Worm (Caenorhabditis elegans) whole organism, late embryonic: Measurements from ENCODE around the gene F16G10.13.

Source experiments
- F13H6.1 ChIP-seq: sonication (generic microtip); optimal IDR thresholded peaks from 2 replicates; lab custom pipeline; 2016; ENCODE audit warnings: missing genetic modification characterization, missing compliant biosample characterization
- K09A11.1 ChIP-seq: sonication (generic microtip); optimal IDR thresholded peaks from 2 replicates; lab custom pipeline; 2017; ENCODE audit warnings: antibody characterized with exemption, mild to moderate bottlenecking, missing genetic modification characterization, missing compliant biosample characterization; ENCODE audit not compliant: insufficient read depth
- Y22D7AL.16 ChIP-seq: sonication (generic microtip); optimal IDR thresholded peaks from 2 replicates; lab custom pipeline; 2016; ENCODE audit warnings: missing genetic modification characterization, missing compliant biosample characterization
- ahr-1 ChIP-seq: sonication (generic microtip); optimal IDR thresholded peaks from 2 replicates; lab custom pipeline; 2016; ENCODE audit warnings: missing genetic modification characterization, missing compliant biosample characterization
- ama-1 ChIP-seq: fragments of 150-350 bp; optimal IDR thresholded peaks from 2 replicates; lab custom pipeline; 2014
- ceh-14 ChIP-seq: sonication (generic microtip); optimal IDR thresholded peaks from 2 replicates; lab custom pipeline; 2016; ENCODE audit warnings: missing genotype, missing genetic modification characterization, missing compliant biosample characterization
- ceh-18 ChIP-seq: sonication (generic microtip); optimal IDR thresholded peaks from 2 replicates; lab custom pipeline; 2016; ENCODE audit warnings: missing genetic modification characterization, missing compliant biosample characterization
- ceh-19 ChIP-seq: fragments of 200-800 bp; sonication (Bioruptor generic); optimal IDR thresholded peaks from 2 replicates; lab custom pipeline; 2018; ENCODE audit warnings: mild to moderate bottlenecking, missing genetic modification characterization, missing compliant biosample characterization
- ceh-2 ChIP-seq: sonication (generic microtip); optimal IDR thresholded peaks from 2 replicates; lab custom pipeline; 2016; ENCODE audit warnings: missing genotype, missing genetic modification characterization, missing compliant biosample characterization
- ceh-30 ChIP-seq: fragments of 150-350 bp; optimal IDR thresholded peaks from 2 replicates; lab custom pipeline; 2014; ENCODE audit warnings: missing biosample characterization, missing genetic modification characterization
- ceh-31 ChIP-seq: sonication (generic microtip); optimal IDR thresholded peaks from 2 replicates; lab custom pipeline; 2016; ENCODE audit warnings: missing genetic modification characterization, missing compliant biosample characterization
- ceh-34 ChIP-seq: sonication (generic microtip); optimal IDR thresholded peaks from 2 replicates; lab custom pipeline; 2016; ENCODE audit warnings: mild to moderate bottlenecking, missing genetic modification characterization, missing compliant biosample characterization
- ceh-45 ChIP-seq: fragments of 200-800 bp; sonication (Bioruptor generic); IDR thresholded peaks from 2 replicates; pipeline ENCODE4 v1.3.6; 2022; ENCODE audit warnings: missing genetic modification reagents, missing genetic modification characterization, missing compliant biosample characterization
- ceh-48 ChIP-seq: sonication (generic microtip); optimal IDR thresholded peaks from 2 replicates; lab custom pipeline; 2016; ENCODE audit warnings: missing genetic modification characterization, inconsistent platforms, missing compliant biosample characterization
- ceh-6 ChIP-seq: fragments of 200-800 bp; sonication (Bioruptor generic); optimal IDR thresholded peaks from 2 replicates; lab custom pipeline; 2018; ENCODE audit warnings: mild to moderate bottlenecking, missing genetic modification characterization, missing compliant biosample characterization
- ceh-9 ChIP-seq: sonication (generic microtip); optimal IDR thresholded peaks from 2 replicates; lab custom pipeline; 2016; ENCODE audit warnings: mild to moderate bottlenecking, missing genetic modification characterization, inconsistent platforms, missing compliant biosample characterization
- che-1 ChIP-seq: sonication (generic microtip); optimal IDR thresholded peaks from 2 replicates; lab custom pipeline; 2016; ENCODE audit warnings: mild to moderate bottlenecking, missing genetic modification characterization, missing compliant biosample characterization
- dmd-4 ChIP-seq: sonication (generic microtip); optimal IDR thresholded peaks from 2 replicates; lab custom pipeline; 2016; ENCODE audit warnings: borderline replicate concordance, missing genetic modification characterization, missing compliant biosample characterization
- dve-1 ChIP-seq: sonication (generic microtip); optimal IDR thresholded peaks from 2 replicates; lab custom pipeline; 2017; ENCODE audit warnings: antibody characterized with exemption, mild to moderate bottlenecking, missing genetic modification characterization, missing compliant biosample characterization
- elt-2 ChIP-seq: sonication (generic microtip); optimal IDR thresholded peaks from 2 replicates; lab custom pipeline; 2016; ENCODE audit warnings: missing genetic modification reagents, missing genetic modification characterization, missing compliant biosample characterization
- elt-4 ChIP-seq: sonication (generic microtip); optimal IDR thresholded peaks from 2 replicates; lab custom pipeline; 2016; ENCODE audit warnings: missing genetic modification characterization, missing compliant biosample characterization
- ets-4 ChIP-seq: sonication (generic microtip); optimal IDR thresholded peaks from 2 replicates; lab custom pipeline; 2016; ENCODE audit warnings: missing genetic modification characterization, missing compliant biosample characterization
- eyg-1 ChIP-seq: sonication (generic microtip); optimal IDR thresholded peaks from 2 replicates; lab custom pipeline; 2016; ENCODE audit warnings: missing genotype, missing genetic modification characterization, missing compliant biosample characterization
- fax-1 ChIP-seq: sonication (generic microtip); optimal IDR thresholded peaks from 2 replicates; lab custom pipeline; 2016; ENCODE audit warnings: missing genotype, missing genetic modification characterization, missing compliant biosample characterization
- fkh-10 ChIP-seq: fragments of 150-350 bp; optimal IDR thresholded peaks from 2 replicates; lab custom pipeline; 2014; ENCODE audit warnings: missing biosample characterization, missing genetic modification reagents, missing genetic modification characterization
- gmeb-2 ChIP-seq: sonication (generic microtip); optimal IDR thresholded peaks from 2 replicates; lab custom pipeline; 2016; ENCODE audit warnings: missing genetic modification characterization, inconsistent platforms, missing compliant biosample characterization
- hlh-13 ChIP-seq: fragments of 200-800 bp; sonication (Bioruptor generic); optimal IDR thresholded peaks from 2 replicates; lab custom pipeline; 2018; ENCODE audit warnings: mild to moderate bottlenecking, missing genetic modification characterization, missing compliant biosample characterization
- hlh-30 ChIP-seq: sonication (generic microtip); optimal IDR thresholded peaks from 2 replicates; lab custom pipeline; 2017; ENCODE audit warnings: antibody characterized with exemption, missing genetic modification characterization, missing compliant biosample characterization; ENCODE audit not compliant: insufficient read depth
- lim-6 ChIP-seq: sonication (generic microtip); optimal IDR thresholded peaks from 2 replicates; lab custom pipeline; 2016; ENCODE audit warnings: missing genetic modification characterization, missing compliant biosample characterization
- lin-11 ChIP-seq: fragments of 200-800 bp; sonication (Bioruptor generic); optimal IDR thresholded peaks from 2 replicates; lab custom pipeline; 2018; ENCODE audit warnings: mild to moderate bottlenecking, missing genetic modification characterization, missing compliant biosample characterization
- mec-3 ChIP-seq: sonication (generic microtip); optimal IDR thresholded peaks from 2 replicates; lab custom pipeline; 2016; ENCODE audit warnings: borderline replicate concordance, missing genetic modification characterization, missing compliant biosample characterization
- nfya-1 ChIP-seq: sonication (generic microtip); optimal IDR thresholded peaks from 2 replicates; lab custom pipeline; 2017; ENCODE audit warnings: missing genetic modification characterization, mild to moderate bottlenecking, missing compliant biosample characterization, antibody characterized with exemption, moderate library complexity
- nhr-11 ChIP-seq: fragments of 150-350 bp; optimal IDR thresholded peaks from 2 replicates; lab custom pipeline; 2014; ENCODE audit warnings: missing biosample characterization, missing genetic modification characterization
- nhr-232 ChIP-seq: sonication (generic microtip); optimal IDR thresholded peaks from 2 replicates; lab custom pipeline; 2016; ENCODE audit warnings: missing genetic modification characterization, missing compliant biosample characterization
- npax-4 ChIP-seq: sonication (generic microtip); optimal IDR thresholded peaks from 2 replicates; lab custom pipeline; 2016; ENCODE audit warnings: missing genetic modification characterization, missing compliant biosample characterization
- pag-3 ChIP-seq: sonication (generic microtip); optimal IDR thresholded peaks from 2 replicates; lab custom pipeline; 2016; ENCODE audit warnings: missing compliant biosample characterization, missing genetic modification characterization, borderline replicate concordance
- pat-9 ChIP-seq: fragments of 200-800 bp; sonication (Bioruptor generic); optimal IDR thresholded peaks from 2 replicates; lab custom pipeline; 2018; ENCODE audit warnings: mild to moderate bottlenecking, missing genetic modification characterization, moderate library complexity, missing compliant biosample characterization
- pax-1 ChIP-seq: fragments of 150-350 bp; optimal IDR thresholded peaks from 2 replicates; lab custom pipeline; 2014; ENCODE audit warnings: missing biosample characterization, missing genetic modification characterization
- pha-4 ChIP-seq: fragments of 150-350 bp; optimal IDR thresholded peaks from 2 replicates; lab custom pipeline; 2018; ENCODE audit warnings: missing biosample characterization, missing genetic modification reagents, missing genetic modification characterization
- pqm-1 ChIP-seq: sonication (generic microtip); optimal IDR thresholded peaks from 2 replicates; lab custom pipeline; 2016; ENCODE audit warnings: missing genetic modification characterization, missing compliant biosample characterization
- ref-2 ChIP-seq: sonication (generic microtip); optimal IDR thresholded peaks from 2 replicates; lab custom pipeline; 2016; ENCODE audit warnings: missing genetic modification characterization, missing compliant biosample characterization
- rnt-1 ChIP-seq: sonication (generic microtip); optimal IDR thresholded peaks from 2 replicates; lab custom pipeline; 2016; ENCODE audit warnings: missing genetic modification characterization, missing compliant biosample characterization
- sox-4 ChIP-seq: sonication (generic microtip); optimal IDR thresholded peaks from 2 replicates; lab custom pipeline; 2017; ENCODE audit warnings: mild to moderate bottlenecking, missing genetic modification characterization, inconsistent platforms, missing compliant biosample characterization
- syd-9 ChIP-seq: sonication (generic microtip); optimal IDR thresholded peaks from 2 replicates; lab custom pipeline; 2016; ENCODE audit warnings: mild to moderate bottlenecking, missing genetic modification characterization, moderate library complexity, missing compliant biosample characterization
- tbx-2 ChIP-seq: sonication (generic microtip); optimal IDR thresholded peaks from 2 replicates; lab custom pipeline; 2016; ENCODE audit warnings: missing genetic modification characterization, missing compliant biosample characterization
- tbx-7 ChIP-seq: sonication (generic microtip); optimal IDR thresholded peaks from 2 replicates; lab custom pipeline; 2016; ENCODE audit warnings: missing genotype, missing genetic modification characterization, missing compliant biosample characterization
- unc-42 ChIP-seq: sonication (generic microtip); optimal IDR thresholded peaks from 2 replicates; lab custom pipeline; 2016; ENCODE audit warnings: missing genotype, missing genetic modification characterization, missing compliant biosample characterization
- unc-55 ChIP-seq: sonication (generic microtip); optimal IDR thresholded peaks from 2 replicates; lab custom pipeline; 2017; ENCODE audit warnings: missing biosample characterization, missing genetic modification reagents, missing genetic modification characterization
- unc-86 ChIP-seq: sonication (generic microtip); optimal IDR thresholded peaks from 2 replicates; lab custom pipeline; 2016; ENCODE audit warnings: missing genetic modification characterization, missing compliant biosample characterization
- zip-5 ChIP-seq: sonication (generic microtip); optimal IDR thresholded peaks from 2 replicates; lab custom pipeline; 2016; ENCODE audit warnings: missing genetic modification characterization, missing compliant biosample characterization

Gene F16G10.13

ce11 chrII:2380174-2380573 is 15.6 kb downstream of the F16G10.13 start, which contains the start of gene F16G10.7:
Gene F16G10.7 (minus strand): TSS chrII:2380274.
- no peak for TF ChIP-seq ahr-1 (tag; lab: Kevin White, UChicago)
- no peak for TF ChIP-seq pha-4 (tag; lab: Kevin White, UChicago)
- no peak for TF ChIP-seq mec-3
- TF ChIP-seq nfya-1, result peak; percentile 6

ce11 chrII:2379673-2380072 is 16.1 kb downstream of the F16G10.13 start:
- no peak for TF ChIP-seq che-1
- TF ChIP-seq pqm-1, result no peak
- TF ChIP-seq hlh-30 (tag; lab: Kevin White, UChicago), result no peak
- no peak for TF ChIP-seq pax-1
- no peak for TF ChIP-seq nhr-232 (tag; lab: Kevin White, UChicago)
- no peak for TF ChIP-seq unc-42 (tag; lab: Kevin White, UChicago)
- TF ChIP-seq ceh-45 (GFP tag; lab: Robert Waterston, UW), result no peak
- TF ChIP-seq hlh-13 (GFP tag; lab: Kevin White, UChicago), result no peak
- no peak for TF ChIP-seq mec-3
- no peak for TF ChIP-seq ceh-31 (tag; lab: Kevin White, UChicago)
- no peak for TF ChIP-seq sox-4
- no peak for TF ChIP-seq pag-3 (tag; lab: Kevin White, UChicago)
- TF ChIP-seq rnt-1 (tag; lab: Kevin White, UChicago), result no peak
- no peak for TF ChIP-seq ceh-2 (tag; lab: Kevin White, UChicago)
- no peak for TF ChIP-seq dve-1 (tag; lab: Kevin White, UChicago)
- TF ChIP-seq ceh-18 (tag; lab: Kevin White, UChicago), result no peak
- TF ChIP-seq lin-11 (tag; lab: Kevin White, UChicago), result no peak
- TF ChIP-seq ceh-6, result no peak
- TF ChIP-seq ama-1 (lab: Kevin White, UChicago), result no peak
- TF ChIP-seq, all 69 proteins: peak for 0

ce11 chrII:2378465-2379009 is 17.2 kb downstream of the F16G10.13 start:
- TF ChIP-seq ceh-9 (no peak), ceh-30 (tag; lab: Kevin White, UChicago) (no peak), pag-3 (tag; lab: Kevin White, UChicago) (no peak), ref-2 (tag; lab: Kevin White, UChicago) (no peak), elt-2 (peak; percentile 100), ceh-19 (GFP tag; lab: Kevin White, UChicago) (no peak), npax-4 (no peak), ets-4 (tag; lab: Kevin White, UChicago) (peak; percentile 57), Y22D7AL.16 (no peak), ceh-14 (tag; lab: Kevin White, UChicago) (no peak), unc-42 (tag; lab: Kevin White, UChicago) (no peak), nfya-1 (no peak), gmeb-2 (tag; lab: Kevin White, UChicago) (no peak), K09A11.1 (no peak), zip-5 (tag; lab: Kevin White, UChicago) (peak; percentile 70), eyg-1 (tag; lab: Kevin White, UChicago) (no peak), F13H6.1 (no peak), elt-4 (tag; lab: Kevin White, UChicago) (peak; percentile 36), lim-6 (tag; lab: Kevin White, UChicago) (no peak), unc-86 (tag; lab: Kevin White, UChicago) (no peak), tbx-7 (no peak), syd-9 (no peak), nhr-11 (tag; lab: Kevin White, UChicago) (no peak), ceh-31 (tag; lab: Kevin White, UChicago) (no peak), pat-9 (no peak), dmd-4 (tag; lab: Kevin White, UChicago) (no peak), unc-55 (GFP tag; lab: Kevin White, UChicago) (no peak), tbx-2 (tag; lab: Kevin White, UChicago) (no peak), ceh-34 (tag; lab: Kevin White, UChicago) (no peak), ceh-48 (tag; lab: Kevin White, UChicago) (no peak), fax-1 (tag; lab: Kevin White, UChicago) (no peak), nhr-232 (tag; lab: Kevin White, UChicago) (no peak), lin-11 (tag; lab: Kevin White, UChicago) (no peak), ceh-45 (GFP tag; lab: Robert Waterston, UW) (no peak), fkh-10 (no peak)
